Worm (Caenorhabditis elegans): ENCODE data around the gene ndub-2.

The ndub-2 gene

ce11 chrII:8969251-8970183 lies 26.6 kb upstream of the ndub-2 start, which contains the start of the genes szy-20 and C18E9.5 (continued):
- no peak for TF ChIP-seq alr-1 (tag; optimal IDR thresholded peaks at IDR 0.05; ENCODE audit: borderline replicate concordance)
- peak; percentile 90 for TF ChIP-seq lin-14 (GFP tag; optimal IDR thresholded peaks at IDR 0.05)
- TF ChIP-seq C34B4.2 (tag; optimal IDR thresholded peaks at IDR 0.05): no peak
- no peak for TF ChIP-seq sptf-1 (tag; optimal IDR thresholded peaks at IDR 0.05)
- TF ChIP-seq fkh-4 (tag; optimal IDR thresholded peaks at IDR 0.05; ENCODE audit: borderline replicate concordance): peak; percentile 60
- peak; percentile 73 for TF ChIP-seq C16A3.4 (tag; optimal IDR thresholded peaks at IDR 0.05)
- peak; percentile 36 for TF ChIP-seq lir-3 (tag; optimal IDR thresholded peaks at IDR 0.05; ENCODE audit: poor library complexity)
- TF ChIP-seq xbp-1 (tag; optimal IDR thresholded peaks at IDR 0.05): peak; percentile 84
- peak; percentile 62 for TF ChIP-seq sup-37 (GFP tag; optimal IDR thresholded peaks at IDR 0.05)
- no peak for TF ChIP-seq ets-5 (GFP tag; IDR thresholded peaks at IDR 0.05)
- TF ChIP-seq mef-2 (tag; optimal IDR thresholded peaks at IDR 0.05): no peak
- TF ChIP-seq nhr-28 (tag; optimal IDR thresholded peaks at IDR 0.05): no peak
- peak; percentile 90 for TF ChIP-seq lin-39 (tag; optimal IDR thresholded peaks at IDR 0.05)
- TF ChIP-seq tlp-1 (tag; optimal IDR thresholded peaks at IDR 0.05): no peak
- TF ChIP-seq hlh-17 (GFP tag; optimal IDR thresholded peaks at IDR 0.05; ENCODE audit: borderline replicate concordance): no peak
- peak; percentile 91 for TF ChIP-seq rnt-1 (tag; optimal IDR thresholded peaks at IDR 0.05)
- TF ChIP-seq ceh-8 (GFP tag; optimal IDR thresholded peaks at IDR 0.05): peak; percentile 72
- peak; percentile 82 for TF ChIP-seq lin-13 (GFP tag; optimal IDR thresholded peaks at IDR 0.05)
- TF ChIP-seq skn-1 (tag; optimal IDR thresholded peaks at IDR 0.05): peak; percentile 47
- peak; percentile 23 for TF ChIP-seq blmp-1 (tag; optimal IDR thresholded peaks at IDR 0.05)
- TF ChIP-seq lin-15B (tag; optimal IDR thresholded peaks at IDR 0.05): peak; percentile 72
- peak; percentile 87 for TF ChIP-seq isw-1 (GFP tag; IDR thresholded peaks at IDR 0.05)
- peak in 1 of 2 experiments; percentile 65 for TF ChIP-seq mdl-1 (tag; optimal IDR thresholded peaks at IDR 0.05)
- peak; percentile 87 for TF ChIP-seq unc-86 (tag; optimal IDR thresholded peaks at IDR 0.05)
- TF ChIP-seq zip-4 (GFP tag; optimal IDR thresholded peaks at IDR 0.05): peak; percentile 54
- TF ChIP-seq lsy-2 (tag; optimal IDR thresholded peaks at IDR 0.05): peak; percentile 91
- peak in 1 of 2 experiments; percentile 68 for TF ChIP-seq ztf-11 (tag; optimal IDR thresholded peaks at IDR 0.05)
- TF ChIP-seq nhr-11 (tag; optimal IDR thresholded peaks at IDR 0.05): peak; percentile 61
- TF ChIP-seq nhr-77 (tag; optimal IDR thresholded peaks at IDR 0.05): peak; percentile 54
- TF ChIP-seq efl-3 (GFP tag; optimal IDR thresholded peaks at IDR 0.05): no peak
- no peak for TF ChIP-seq Y116A8C.19 (tag; optimal IDR thresholded peaks at IDR 0.05; ENCODE audit: borderline replicate concordance)
- TF ChIP-seq elt-2 (tag; optimal IDR thresholded peaks at IDR 0.05): peak; percentile 58
- peak; percentile 98 for TF ChIP-seq lin-35 (GFP tag; optimal IDR thresholded peaks at IDR 0.05)
- peak; percentile 20 for TF ChIP-seq hpl-2 (GFP tag; optimal IDR thresholded peaks at IDR 0.05)
- peak; percentile 87 for TF ChIP-seq nhr-20 (tag; optimal IDR thresholded peaks at IDR 0.05)
- no peak for TF ChIP-seq nhr-76 (tag; optimal IDR thresholded peaks at IDR 0.05)
- TF ChIP-seq mab-9 (GFP tag; IDR thresholded peaks at IDR 0.05): peak; percentile 62; the same call in 1 of the 2 replicates
- peak; percentile 83 for TF ChIP-seq irx-1 (tag; optimal IDR thresholded peaks at IDR 0.05)
- no peak for TF ChIP-seq unc-98 (GFP tag; IDR thresholded peaks at IDR 0.05)
- peak; percentile 63 for TF ChIP-seq grh-1 (GFP tag; IDR thresholded peaks at IDR 0.05)
- peak; percentile 88 for TF ChIP-seq nhr-19 (GFP tag; conservative IDR thresholded peaks at IDR 0.05)
- no peak for TF ChIP-seq ceh-63 (GFP tag; optimal IDR thresholded peaks at IDR 0.05)
- TF ChIP-seq jun-1 (tag; optimal IDR thresholded peaks at IDR 0.05): peak; percentile 84
- peak; percentile 93 for TF ChIP-seq nhr-71 (tag; optimal IDR thresholded peaks at IDR 0.05)
- peak; percentile 14 for TF ChIP-seq ztf-4 (tag; optimal IDR thresholded peaks at IDR 0.05)
- TF ChIP-seq unc-62 (GFP tag; optimal IDR thresholded peaks at IDR 0.05): no peak
- TF ChIP-seq nhr-90 (tag; optimal IDR thresholded peaks at IDR 0.05; ENCODE audit: poor library complexity): peak; percentile 80
- peak; percentile 21 for TF ChIP-seq zag-1 (tag; optimal IDR thresholded peaks at IDR 0.05)
- no peak for TF ChIP-seq vab-15 (tag; optimal IDR thresholded peaks at IDR 0.05)
- TF ChIP-seq pqm-1 (tag; optimal IDR thresholded peaks at IDR 0.05): no peak

Measured in whole organism, L1 larva.